Fruit fly (Drosophila melanogaster) whole organism, embryonic: Measurements from ENCODE around the gene CG5160.

ENCODE experiments used
- Atf-2 ChIP-seq: fragments of 200-800 bp; sonication (Bioruptor generic); optimal IDR thresholded peaks from 2 replicates; lab custom pipeline; 2016; ENCODE audit warnings: missing biosample characterization, missing genetic modification characterization
- C15 ChIP-seq: fragments of 200-800 bp; sonication (Bioruptor generic); IDR thresholded peaks from 3 replicates; pipeline ENCODE4 v1.3.6; 2022; ENCODE audit warnings: missing biosample characterization, missing genetic modification characterization
- CG10321 ChIP-seq: fragments of 200-800 bp; sonication (Bioruptor generic); IDR thresholded peaks from 2 replicates; pipeline ENCODE4 v1.3.6; 2022; ENCODE audit warnings: missing biosample characterization, missing genetic modification characterization
- CG10959 ChIP-seq: fragments of 200-800 bp; sonication (Bioruptor generic); IDR thresholded peaks from 2 replicates; pipeline ENCODE4 v1.3.6; 2022; ENCODE audit warnings: missing biosample characterization, missing genetic modification characterization
- CG11456 ChIP-seq: fragments of 200-800 bp; sonication (Bioruptor generic); IDR thresholded peaks from 3 replicates; pipeline ENCODE4 v1.3.6; 2022; ENCODE audit warnings: missing biosample characterization, missing genetic modification characterization
- CG12236 ChIP-seq: fragments of 200-800 bp; sonication (Bioruptor generic); optimal IDR thresholded peaks from 2 replicates; lab custom pipeline; 2016; ENCODE audit warnings: missing biosample characterization, missing genetic modification characterization
- CG14710 ChIP-seq: fragments of 200-800 bp; sonication (Bioruptor generic); optimal IDR thresholded peaks from 3 replicates; lab custom pipeline; 2019; ENCODE audit warnings: missing biosample characterization, mild to moderate bottlenecking, missing genetic modification characterization, moderate library complexity
- CG1529 ChIP-seq: fragments of 200-800 bp; sonication (Bioruptor generic); optimal IDR thresholded peaks from 3 replicates; lab custom pipeline; 2018; ENCODE audit warnings: missing biosample characterization, missing genetic modification characterization
- CG15479 ChIP-seq: fragments of 200-800 bp; sonication (Bioruptor generic); optimal IDR thresholded peaks from 3 replicates; lab custom pipeline; 2019; ENCODE audit warnings: missing biosample characterization, mild to moderate bottlenecking, missing genetic modification characterization, moderate library complexity
- CG1603 ChIP-seq: fragments of 200-800 bp; sonication (Bioruptor generic); optimal IDR thresholded peaks from 2 replicates; lab custom pipeline; 2019; ENCODE audit warnings: missing biosample characterization, mild to moderate bottlenecking, missing genetic modification characterization, moderate library complexity
- CG17612 ChIP-seq: fragments of 200-800 bp; sonication (Bioruptor generic); IDR thresholded peaks from 2 replicates; pipeline ENCODE4 v1.3.6; 2022; ENCODE audit warnings: missing biosample characterization, missing genetic modification characterization
- CG18619 ChIP-seq: fragments of 200-800 bp; sonication (Bioruptor generic); optimal IDR thresholded peaks from 3 replicates; lab custom pipeline; 2017; ENCODE audit warnings: missing biosample characterization, mild to moderate bottlenecking, missing genetic modification characterization
- CG3163 ChIP-seq: fragments of 200-800 bp; sonication (Bioruptor generic); optimal IDR thresholded peaks from 3 replicates; lab custom pipeline; 2016; ENCODE audit warnings: missing biosample characterization, missing genetic modification characterization
- CG32532 ChIP-seq: fragments of 200-800 bp; sonication (Bioruptor generic); IDR thresholded peaks from 2 replicates; pipeline ENCODE4 v1.3.6; 2022; ENCODE audit warnings: missing biosample characterization, missing genetic modification characterization
- CG4820 ChIP-seq: fragments of 200-800 bp; sonication (Bioruptor generic); optimal IDR thresholded peaks from 3 replicates; lab custom pipeline; 2016; ENCODE audit warnings: missing biosample characterization, missing genetic modification characterization
- CG5180 ChIP-seq: fragments of 200-800 bp; sonication (Bioruptor generic); optimal IDR thresholded peaks from 3 replicates; lab custom pipeline; 2017; ENCODE audit warnings: missing biosample characterization, missing genetic modification characterization, mild to moderate bottlenecking, moderate library complexity, missing genetic modification reagents
- CG7987 ChIP-seq: fragments of 200-800 bp; sonication (Bioruptor generic); optimal IDR thresholded peaks from 2 replicates; lab custom pipeline; 2018; ENCODE audit warnings: missing biosample characterization, mild to moderate bottlenecking, missing genetic modification characterization, moderate library complexity
- CG8290 ChIP-seq, 3 experiments: fragments of 200-800 bp; sonication (Bioruptor generic); optimal IDR thresholded peaks; 2 replicates each; lab custom pipeline; 2016 to 2019; ENCODE audit warnings: missing biosample characterization in 3 of 3, missing genetic modification characterization in 3 of 3, mild to moderate bottlenecking in 2 of 3, moderate library complexity in 1 of 3
- CG8478 ChIP-seq: fragments of >200 bp; optimal IDR thresholded peaks from 2 replicates; lab custom pipeline; 2018
- CG8944 ChIP-seq: fragments of 200-800 bp; sonication (Bioruptor generic); optimal IDR thresholded peaks from 3 replicates; lab custom pipeline; 2016; ENCODE audit warnings: missing biosample characterization, missing genetic modification characterization
- CG9609 ChIP-seq: fragments of 200-800 bp; sonication (Bioruptor generic); optimal IDR thresholded peaks from 3 replicates; lab custom pipeline; 2016; ENCODE audit warnings: missing biosample characterization, missing genetic modification characterization
- CG9797 ChIP-seq: fragments of 200-800 bp; sonication (Bioruptor generic); optimal IDR thresholded peaks from 3 replicates; lab custom pipeline; 2018; ENCODE audit warnings: missing biosample characterization, mild to moderate bottlenecking, missing genetic modification characterization
- D19A ChIP-seq: fragments of 200-800 bp; optimal IDR thresholded peaks from 3 replicates; lab custom pipeline; 2019; ENCODE audit warnings: missing biosample characterization, mild to moderate bottlenecking, missing genetic modification characterization, moderate library complexity
- Dip2 ChIP-seq: fragments of 200-800 bp; sonication (Bioruptor generic); IDR thresholded peaks from 2 replicates; pipeline ENCODE4 v1.3.6; 2022; ENCODE audit warnings: missing biosample characterization, missing genetic modification characterization
- Doc2 ChIP-seq: fragments of 200-800 bp; sonication (Bioruptor generic); IDR thresholded peaks from 2 replicates; pipeline ENCODE4 v1.3.6; 2022; ENCODE audit warnings: missing biosample characterization, missing genetic modification characterization
- Dp ChIP-seq: fragments of 200-800 bp; sonication (Bioruptor generic); optimal IDR thresholded peaks from 2 replicates; lab custom pipeline; 2018; ENCODE audit warnings: missing biosample characterization, mild to moderate bottlenecking, missing genetic modification characterization, moderate library complexity
- ERR ChIP-seq: fragments of 200-800 bp; sonication (Bioruptor generic); optimal IDR thresholded peaks from 2 replicates; lab custom pipeline; 2016; ENCODE audit warnings: missing biosample characterization, missing genetic modification characterization
- Hr51 ChIP-seq, 2 experiments: fragments of 200-800 bp; sonication (Bioruptor generic); optimal IDR thresholded peaks; 2 replicates in 1 of 2; 3 replicates in 1 of 2; lab custom pipeline; 2016 to 2018; ENCODE audit warnings: missing biosample characterization in 2 of 2, missing genetic modification characterization in 2 of 2, mild to moderate bottlenecking in 1 of 2, moderate library complexity in 1 of 2
- Kr ChIP-seq: fragments of 200-800 bp; sonication (Bioruptor generic); optimal IDR thresholded peaks from 2 replicates; lab custom pipeline; 2017; ENCODE audit warnings: missing biosample characterization, mild to moderate bottlenecking, missing genetic modification characterization
- Oli ChIP-seq: fragments of 200-800 bp; sonication (Bioruptor generic); optimal IDR thresholded peaks from 2 replicates; lab custom pipeline; 2018; ENCODE audit warnings: missing biosample characterization, mild to moderate bottlenecking, missing genetic modification characterization, moderate library complexity
- Xrp1 ChIP-seq: fragments of 200-800 bp; sonication (Bioruptor generic); IDR thresholded peaks from 2 replicates; pipeline ENCODE4 v1.3.6; 2022; ENCODE audit warnings: missing biosample characterization, missing genetic modification characterization
- chm ChIP-seq: fragments of 200-800 bp; sonication (Bioruptor generic); IDR thresholded peaks from 2 replicates; pipeline ENCODE4 v1.3.6; 2022; ENCODE audit warnings: missing biosample characterization, missing genetic modification characterization
- danr ChIP-seq: fragments of 200-800 bp; sonication (Bioruptor generic); IDR thresholded peaks from 2 replicates; pipeline ENCODE4 v1.3.6; 2022; ENCODE audit warnings: missing biosample characterization, missing genetic modification characterization
- dysf ChIP-seq: fragments of 200-800 bp; sonication (Bioruptor generic); IDR thresholded peaks from 3 replicates; pipeline ENCODE4 v1.3.6; 2022; ENCODE audit warnings: missing biosample characterization, missing genetic modification characterization
- fd102C ChIP-seq: fragments of 200-800 bp; sonication (Bioruptor generic); optimal IDR thresholded peaks from 2 replicates; lab custom pipeline; 2018; ENCODE audit warnings: missing biosample characterization, mild to moderate bottlenecking, missing genetic modification characterization, moderate library complexity
- fd3F ChIP-seq: fragments of 200-800 bp; sonication (Bioruptor generic); optimal IDR thresholded peaks from 2 replicates; lab custom pipeline; 2018; ENCODE audit warnings: missing biosample characterization, mild to moderate bottlenecking, missing genetic modification characterization, moderate library complexity
- fd96Cb ChIP-seq: fragments of 200-800 bp; sonication (Bioruptor generic); optimal IDR thresholded peaks from 2 replicates; lab custom pipeline; 2018; ENCODE audit warnings: missing biosample characterization, mild to moderate bottlenecking, missing genetic modification characterization, moderate library complexity
- gcm2 ChIP-seq: fragments of 200-800 bp; sonication (Bioruptor generic); optimal IDR thresholded peaks from 2 replicates; lab custom pipeline; 2016; ENCODE audit warnings: missing biosample characterization, missing genetic modification characterization
- gsb ChIP-seq: fragments of 200-800 bp; sonication (Bioruptor generic); IDR thresholded peaks from 2 replicates; pipeline ENCODE4 v1.3.6; 2022; ENCODE audit warnings: missing biosample characterization, missing genetic modification characterization
- gt ChIP-seq: fragments of 200-800 bp; sonication (Bioruptor generic); IDR thresholded peaks from 2 replicates; pipeline ENCODE4 v1.3.6; 2022; ENCODE audit warnings: missing biosample characterization, missing genetic modification characterization
- insv ChIP-seq, 2 experiments: fragments of 200-800 bp; sonication (Bioruptor generic); optimal IDR thresholded peaks; 3 replicates each; lab custom pipeline; 2016 to 2018; ENCODE audit warnings: missing biosample characterization in 2 of 2, missing genetic modification characterization in 2 of 2
- luna ChIP-seq: fragments of 200-800 bp; sonication (Bioruptor generic); optimal IDR thresholded peaks from 2 replicates; lab custom pipeline; 2016; ENCODE audit warnings: missing biosample characterization, missing genetic modification characterization
- nom ChIP-seq: fragments of 200-800 bp; sonication (Bioruptor generic); optimal IDR thresholded peaks from 2 replicates; lab custom pipeline; 2017; ENCODE audit warnings: missing biosample characterization, missing genetic modification characterization, mild to moderate bottlenecking, moderate library complexity, missing genetic modification reagents
- org-1 ChIP-seq: fragments of 200-800 bp; sonication (Bioruptor generic); optimal IDR thresholded peaks from 2 replicates; lab custom pipeline; 2017; ENCODE audit warnings: missing biosample characterization, missing genetic modification characterization
- ro ChIP-seq: fragments of 200-800 bp; sonication (Bioruptor generic); IDR thresholded peaks from 2 replicates; pipeline ENCODE4 v1.3.6; 2022; ENCODE audit warnings: missing biosample characterization, missing genetic modification characterization
- stc ChIP-seq: fragments of 200-800 bp; sonication (Bioruptor generic); IDR thresholded peaks from 2 replicates; pipeline ENCODE4 v1.3.6; 2022; ENCODE audit warnings: missing biosample characterization, missing genetic modification characterization
- tgo ChIP-seq: fragments of 200-800 bp; sonication (Bioruptor generic); IDR thresholded peaks from 3 replicates; pipeline ENCODE4 v1.3.6; 2022; ENCODE audit warnings: missing biosample characterization, missing genetic modification characterization
- trh ChIP-seq: fragments of 200-800 bp; sonication (Bioruptor generic); optimal IDR thresholded peaks from 2 replicates; lab custom pipeline; 2016; ENCODE audit warnings: missing biosample characterization, missing genetic modification characterization
- unpg ChIP-seq: fragments of 200-800 bp; sonication (Bioruptor generic); optimal IDR thresholded peaks from 3 replicates; lab custom pipeline; 2018; ENCODE audit warnings: missing biosample characterization, mild to moderate bottlenecking, missing genetic modification characterization, moderate library complexity
- yki ChIP-seq: fragments of >200 bp; optimal IDR thresholded peaks from 3 replicates; lab custom pipeline; 2018
- zen ChIP-seq: fragments of 200-800 bp; sonication (Bioruptor generic); optimal IDR thresholded peaks from 3 replicates; lab custom pipeline; 2018; ENCODE audit warnings: missing biosample characterization, mild to moderate bottlenecking, missing genetic modification characterization, moderate library complexity

Gene CG5160

dm6 chr2L:7396962-7397361, 1.6 kb downstream of the CG5160 start (continued):
- TF ChIP-seq luna (GFP tag; lab: Kevin White, UChicago) (no peak), dysf (GFP tag; lab: Robert Waterston, UW) (peak; percentile 84), chm (GFP tag; lab: Robert Waterston, UW) (peak; percentile 56; the same call in 1 of the 2 replicates), gsb (GFP tag; lab: Robert Waterston, UW) (peak; percentile 82), Hr51 (GFP tag; optimal IDR thresholded peaks at IDR 0.05; lab: Kevin White, UChicago) (peak; percentile 13 to 69), D19A (tag; lab: Kevin White, UChicago) (peak; percentile 58), CG12236 (no peak), ro (GFP tag; lab: Robert Waterston, UW) (0 out of 2 replicates have a peak, but pooled peaks have one; percentile 41), CG14710 (peak; percentile 17), insv (GFP tag; optimal IDR thresholded peaks at IDR 0.05; lab: Kevin White, UChicago) (no peak), CG18619 (no peak), CG8944 (GFP tag; lab: Kevin White, UChicago) (peak; percentile 31), unpg (GFP tag; lab: Kevin White, UChicago) (peak; percentile 55), C15 (GFP tag; lab: Robert Waterston, UW) (peak; percentile 30; the same call in 1 of the 3 replicates), trh (no peak), zen (tag; lab: Kevin White, UChicago) (peak; percentile 15), nom (GFP tag; lab: Kevin White, UChicago) (no peak), CG15479 (GFP tag; lab: Kevin White, UChicago) (no peak), Dp (no peak), gt (GFP tag; lab: Robert Waterston, UW) (no peak), Kr (no peak), danr (GFP tag; lab: Robert Waterston, UW) (peak; percentile 51; the same call in 1 of the 2 replicates), CG32532 (GFP tag; lab: Robert Waterston, UW) (peak; percentile 88), org-1 (peak; percentile 48), Dip2 (GFP tag; lab: Robert Waterston, UW) (no peak), Atf-2 (GFP tag; lab: Kevin White, UChicago) (no peak), fd3F (GFP tag; lab: Kevin White, UChicago) (peak; percentile 44), ERR (no peak), CG1603 (tag; lab: Kevin White, UChicago) (peak; percentile 70), gcm2 (GFP tag; lab: Kevin White, UChicago) (no peak), fd102C (GFP tag; lab: Kevin White, UChicago) (no peak), CG9609 (no peak), yki (lab: Kevin White, UChicago) (no peak), CG17612 (GFP tag; lab: Robert Waterston, UW) (peak; percentile 56), CG1529 (GFP tag; lab: Kevin White, UChicago) (peak; percentile 13), CG8290 (GFP tag; optimal IDR thresholded peaks at IDR 0.05; lab: Kevin White, UChicago) (no peak), CG8290 (tag; optimal IDR thresholded peaks at IDR 0.05; lab: Kevin White, UChicago) (peak in 1 of 2 experiments; percentile 48), CG10321 (GFP tag; lab: Robert Waterston, UW) (0 out of 2 replicates have a peak, but pooled peaks have one; percentile 20), Xrp1 (peak; percentile 76), Doc2 (GFP tag; lab: Robert Waterston, UW) (peak; percentile 66; the same call in 1 of the 2 replicates), CG9797 (no peak), stc (GFP tag; lab: Robert Waterston, UW) (peak; percentile 67), CG4820 (GFP tag; lab: Kevin White, UChicago) (peak; percentile 18), CG5180 (GFP tag; lab: Kevin White, UChicago) (peak; percentile 12), CG11456 (peak; percentile 74), CG8478 (lab: Kevin White, UChicago) (no peak), Oli (tag; lab: Kevin White, UChicago) (peak; percentile 71), CG7987 (GFP tag; lab: Kevin White, UChicago) (peak; percentile 35), CG10959 (GFP tag; lab: Robert Waterston, UW) (0 out of 2 replicates have a peak, but pooled peaks have one; percentile 22), fd96Cb (tag; lab: Kevin White, UChicago) (peak; percentile 62), tgo (peak; percentile 82), CG3163 (GFP tag; lab: Kevin White, UChicago) (no peak)
